Fruit fly (Drosophila melanogaster): ENCODE measurements around the gene dpr5.

dpr5 gene

DNA sequence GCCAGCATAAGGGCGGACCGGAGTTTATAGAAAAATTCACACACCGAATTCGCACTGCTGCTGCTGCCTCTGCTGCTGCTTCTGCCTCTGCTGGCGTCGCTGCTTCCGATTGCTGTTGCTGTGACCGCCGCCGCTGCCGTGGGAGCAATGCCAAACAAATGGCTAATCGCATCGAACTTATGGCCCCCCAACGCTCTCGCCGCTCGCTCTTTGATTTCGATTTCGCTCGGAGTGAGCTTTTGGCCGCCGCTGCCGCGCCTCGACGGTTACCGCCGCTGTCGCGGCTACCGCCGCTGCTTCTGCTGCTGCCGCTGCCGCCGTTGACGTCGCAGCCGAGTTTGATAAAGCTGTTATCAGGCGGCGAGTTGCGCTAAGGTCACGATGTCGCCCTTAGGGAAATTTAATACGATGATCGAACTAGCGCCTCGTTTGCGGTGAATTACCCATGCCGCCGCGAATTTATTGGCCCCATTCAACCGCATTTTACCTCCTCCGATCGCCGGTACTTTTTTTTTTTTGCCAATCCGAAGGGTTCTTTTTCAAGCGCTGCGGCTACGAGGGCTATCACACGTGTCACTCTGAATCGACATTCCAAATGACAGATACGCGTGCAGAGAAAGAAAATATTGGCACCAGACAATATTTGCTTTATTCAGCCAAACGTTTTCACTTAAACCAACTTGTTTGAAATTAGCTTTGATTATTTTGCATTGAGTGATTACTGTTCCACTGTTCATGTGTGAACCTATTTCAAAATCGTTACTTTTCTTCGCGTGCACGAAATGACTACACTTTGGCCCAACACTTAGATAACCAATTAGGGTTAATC is 41.5 kb upstream of the dpr5 start (continued):
- TF ChIP-seq hkb (optimal IDR thresholded peaks at IDR 0.05) (no peak), hkb (GFP tag; IDR thresholded peaks at IDR 0.05) (peak; percentile 82), CG15514 (GFP tag; optimal IDR thresholded peaks at IDR 0.05) (peak; percentile 61), CG17802 (tag; optimal IDR thresholded peaks at IDR 0.05) (peak; percentile 15), fu2 (GFP tag; optimal IDR thresholded peaks at IDR 0.05) (peak; percentile 46), Ets65A (GFP tag) (peak; percentile 88), CG8281 (tag; optimal IDR thresholded peaks at IDR 0.05) (peak; percentile 22), CG31224 (GFP tag; IDR thresholded peaks at IDR 0.05) (peak; percentile 68; the same call in 1 of the 2 replicates), Dfd (GFP tag; optimal IDR thresholded peaks at IDR 0.05) (no peak), Atf3 (GFP tag; optimal IDR thresholded peaks at IDR 0.05) (peak; percentile 22), sob (GFP tag; IDR thresholded peaks at IDR 0.05) (peak; percentile 85), CG9215 (GFP tag; IDR thresholded peaks at IDR 0.05) (peak; percentile 78), CG7963 (GFP tag; IDR thresholded peaks at IDR 0.05; ENCODE audit: partially characterized antibody) (no peak), Deaf1 (tag; optimal IDR thresholded peaks at IDR 0.05) (peak; percentile 25), CG10209 (GFP tag; optimal IDR thresholded peaks at IDR 0.05) (peak; percentile 64), sisA (GFP tag; IDR thresholded peaks at IDR 0.05) (peak; percentile 64), CG31365 (tag; optimal IDR thresholded peaks at IDR 0.05) (peak; percentile 5), CG11398 (GFP tag; optimal IDR thresholded peaks at IDR 0.05) (no peak), CG6813 (GFP tag; optimal IDR thresholded peaks at IDR 0.05) (peak; percentile 63), CG3995 (GFP tag; optimal IDR thresholded peaks at IDR 0.05) (peak; percentile 55), bowl (GFP tag; IDR thresholded peaks at IDR 0.05) (no peak), B-H1 (GFP tag; IDR thresholded peaks at IDR 0.05) (peak; percentile 59; the same call in 2 of the 3 replicates), CG34376 (GFP tag; optimal IDR thresholded peaks at IDR 0.05) (no peak), usp (GFP tag; optimal IDR thresholded peaks at IDR 0.05) (no peak), CG30020 (tag; optimal IDR thresholded peaks at IDR 0.05) (no peak), CG4820 (GFP tag; optimal IDR thresholded peaks at IDR 0.05) (peak; percentile 51), H2.0 (GFP tag; IDR thresholded peaks at IDR 0.05) (peak; percentile 73), CG4360 (GFP tag; IDR thresholded peaks at IDR 0.05) (no peak), Dek (tag; optimal IDR thresholded peaks at IDR 0.05) (peak; percentile 35), Awh (GFP tag; IDR thresholded peaks at IDR 0.05) (peak; percentile 73; the same call in 1 of the 2 replicates), oc (tag; optimal IDR thresholded peaks at IDR 0.05) (peak; percentile 10), shn (GFP tag; optimal IDR thresholded peaks at IDR 0.05) (peak; percentile 51), ap (GFP tag; IDR thresholded peaks at IDR 0.05) (peak; percentile 41; the same call in 1 of the 2 replicates), CG18476 (GFP tag; optimal IDR thresholded peaks at IDR 0.05) (peak; percentile 40), kay (GFP tag; optimal IDR thresholded peaks at IDR 0.05) (peak; percentile 65), Sox102F (GFP tag; optimal IDR thresholded peaks at IDR 0.05) (peak; percentile 65), kah (GFP tag; optimal IDR thresholded peaks at IDR 0.05) (no peak), Nf-YA (GFP tag; IDR thresholded peaks at IDR 0.05) (peak; percentile 70; the same call in 1 of the 2 replicates), Atf6 (GFP tag; IDR thresholded peaks at IDR 0.05) (peak; percentile 87), CG12104 (GFP tag; optimal IDR thresholded peaks at IDR 0.05) (no peak), CG6689 (GFP tag; IDR thresholded peaks at IDR 0.05) (peak; percentile 75), Dref (GFP tag; IDR thresholded peaks at IDR 0.05) (no peak), HHEX (GFP tag; optimal IDR thresholded peaks at IDR 0.05) (peak; percentile 70), Sox100B (GFP tag; optimal IDR thresholded peaks at IDR 0.05) (peak; percentile 31), PHDP (tag; optimal IDR thresholded peaks at IDR 0.05) (peak; percentile 67), CG17385 (GFP tag; optimal IDR thresholded peaks at IDR 0.05) (peak; percentile 60), Trl (optimal IDR thresholded peaks at IDR 0.05) (peak; percentile 12 to 59), Trl (GFP tag; optimal IDR thresholded peaks at IDR 0.05) (peak; percentile 40), Ravus (GFP tag; IDR thresholded peaks at IDR 0.05) (peak; percentile 41), CG7786 (GFP tag; optimal IDR thresholded peaks at IDR 0.05) (peak; percentile 67)
